Worm (Caenorhabditis elegans): ENCODE results near the gene F10D2.16.

DNA sequence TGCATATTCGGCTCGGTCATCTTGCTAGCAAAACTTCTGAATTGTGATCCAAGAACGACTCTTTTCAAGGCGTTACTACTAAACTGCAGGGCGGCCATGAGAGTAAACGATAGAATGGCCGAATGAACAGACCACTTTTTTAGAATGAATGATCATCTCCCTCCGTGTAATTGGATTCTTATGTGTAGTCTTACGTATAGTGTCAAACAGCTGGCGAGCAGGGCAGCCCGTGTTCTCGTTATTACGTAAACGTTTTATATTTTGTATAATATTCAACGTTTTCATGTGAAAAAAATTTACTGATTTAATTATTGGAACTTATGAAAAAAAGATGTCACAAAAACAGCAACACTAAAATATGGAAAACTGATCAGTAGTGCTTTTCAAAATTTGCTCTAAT lies 22.0 kb downstream of the F10D2.16 start, which contains the start of gene F10D2.10:
- TF ChIP-seq mdl-1 (tag; optimal IDR thresholded peaks at IDR 0.05) (no peak), F13H6.1 (tag; optimal IDR thresholded peaks at IDR 0.05) (no peak)
